Worm (Caenorhabditis elegans): Measurements from ENCODE around the gene ptr-18.

ptr-18 gene

DNA sequence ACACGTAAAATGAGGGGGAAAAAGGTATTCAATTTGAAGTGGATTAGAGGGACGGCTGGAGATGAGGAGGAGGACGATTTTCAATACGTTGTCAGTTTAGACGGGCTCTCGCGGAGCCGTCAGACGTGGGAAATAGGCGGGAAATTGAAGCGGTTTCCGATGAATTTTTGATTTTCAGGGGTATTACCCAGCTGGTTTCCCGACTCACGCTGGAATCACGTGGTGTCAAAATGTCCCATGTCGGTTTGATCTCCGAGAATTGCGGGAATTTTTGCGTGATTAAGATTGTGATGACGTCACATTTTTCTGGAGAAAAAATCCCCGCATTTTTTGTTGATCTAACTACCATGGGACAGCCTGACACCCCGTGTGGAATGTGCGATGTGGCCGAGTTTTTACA is 47.3 kb downstream of the ptr-18 start:
- TF ChIP-seq hmg-4 (GFP tag; optimal IDR thresholded peaks at IDR 0.05) (peak; percentile 7), tra-4 (tag; optimal IDR thresholded peaks at IDR 0.05) (no peak)

DNA sequence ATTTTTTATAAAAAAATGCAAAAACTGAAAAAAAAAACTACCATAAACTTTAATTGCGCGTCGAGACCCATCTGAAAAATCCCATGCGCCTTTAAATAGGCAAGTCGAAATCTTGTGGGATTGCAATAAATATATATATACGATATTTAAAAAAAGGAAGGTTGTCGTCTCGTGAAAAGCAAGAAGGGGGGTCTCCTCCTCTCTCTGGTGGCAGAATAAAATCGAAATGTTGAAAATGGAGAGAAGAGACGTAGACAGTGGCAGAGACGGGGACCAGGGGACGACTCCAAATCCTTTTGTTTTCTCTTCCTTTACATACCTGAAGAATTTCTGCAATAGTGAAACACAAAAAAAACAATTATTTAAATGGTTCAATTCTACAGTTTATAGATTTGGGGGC is 48.6 kb downstream of the ptr-18 start, which contains the start of gene F18A11.5:
Gene F18A11.5, minus strand, starts transcription at position 321 of the 400 bp plus-strand sequence.
- no peak for TF ChIP-seq tbx-37 (GFP tag; conservative IDR thresholded peaks at IDR 0.05)
- TF ChIP-seq sea-1 (GFP tag; conservative IDR thresholded peaks at IDR 0.05), result no peak
- no peak for TF ChIP-seq scrt-1 (GFP tag; IDR thresholded peaks at IDR 0.05)
- TF ChIP-seq ceh-36 (tag; optimal IDR thresholded peaks at IDR 0.05), result no peak
- no peak for TF ChIP-seq pes-1 (GFP tag; IDR thresholded peaks at IDR 0.05)
- TF ChIP-seq ama-1 (optimal IDR thresholded peaks at IDR 0.05), result no peak
- TF ChIP-seq hnd-1 (tag; optimal IDR thresholded peaks at IDR 0.05), result no peak
- TF ChIP-seq F13C5.2 (tag; optimal IDR thresholded peaks at IDR 0.05), result no peak

DNA sequence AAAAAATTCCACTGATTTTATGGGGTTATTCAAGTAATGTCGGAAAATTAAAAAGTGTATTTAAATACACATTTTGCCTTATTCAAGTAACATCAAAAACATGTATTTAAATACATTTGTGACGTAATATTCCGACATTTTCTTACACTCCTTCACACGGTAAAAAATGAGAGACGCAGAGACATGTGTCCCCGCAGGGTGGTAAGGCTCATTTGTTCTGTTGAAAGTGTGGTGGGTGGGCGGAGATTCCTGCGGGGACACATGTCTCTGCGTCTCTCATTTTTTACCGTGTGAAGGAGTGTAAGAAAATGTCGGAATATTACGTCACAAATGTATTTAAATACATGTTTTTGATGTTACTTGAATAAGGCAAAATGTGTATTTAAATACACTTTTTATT is 51.0 kb downstream of the ptr-18 start:
- 0 out of 2 replicates have a peak, but pooled peaks have one; percentile 39 for TF ChIP-seq scrt-1 (GFP tag; IDR thresholded peaks at IDR 0.05)
- peak; percentile 71 for TF ChIP-seq pes-1 (GFP tag; IDR thresholded peaks at IDR 0.05)
- TF ChIP-seq tbx-37 (GFP tag; conservative IDR thresholded peaks at IDR 0.05), result 0 out of 2 replicates have a peak, but pooled peaks have one; percentile 11
- TF ChIP-seq sea-1 (GFP tag; conservative IDR thresholded peaks at IDR 0.05), result peak; percentile 70; the same call in 1 of the 2 replicates
- 0 out of 2 replicates have a peak, but pooled peaks have one; percentile 42 for TF ChIP-seq tbx-11 (GFP tag; IDR thresholded peaks at IDR 0.05)
- peak; percentile 81 for TF ChIP-seq flt-1 (GFP tag; IDR thresholded peaks at IDR 0.05)

DNA sequence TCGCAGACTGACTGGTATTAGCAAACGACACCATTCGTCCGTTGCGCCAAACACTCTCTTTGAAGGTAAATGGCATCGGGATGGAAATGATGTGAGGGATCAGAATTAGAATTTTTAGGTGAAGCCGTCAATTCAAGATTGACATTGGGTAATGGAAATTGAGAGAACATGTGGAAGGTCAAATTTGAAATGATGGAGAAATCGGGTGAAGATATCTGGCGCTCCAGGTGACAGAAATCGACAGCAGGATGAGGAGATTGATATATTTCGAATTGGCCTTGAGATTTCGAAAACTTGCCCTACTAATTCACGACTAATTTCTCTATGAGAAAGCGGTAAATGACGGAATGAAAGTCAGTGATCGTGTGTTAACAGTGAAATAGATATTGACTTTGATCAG is 57.2 kb downstream of the ptr-18 start:
- no peak for TF ChIP-seq ets-7 (tag; optimal IDR thresholded peaks at IDR 0.05)
- no peak for TF ChIP-seq hmbx-1 (tag; optimal IDR thresholded peaks at IDR 0.05)
- no peak for TF ChIP-seq hnd-1 (tag; optimal IDR thresholded peaks at IDR 0.05)
- TF ChIP-seq tbx-11 (GFP tag; IDR thresholded peaks at IDR 0.05), result no peak
- no peak for TF ChIP-seq pes-1 (GFP tag; IDR thresholded peaks at IDR 0.05)
- peak; percentile 21 for TF ChIP-seq ama-1 (optimal IDR thresholded peaks at IDR 0.05)

DNA sequence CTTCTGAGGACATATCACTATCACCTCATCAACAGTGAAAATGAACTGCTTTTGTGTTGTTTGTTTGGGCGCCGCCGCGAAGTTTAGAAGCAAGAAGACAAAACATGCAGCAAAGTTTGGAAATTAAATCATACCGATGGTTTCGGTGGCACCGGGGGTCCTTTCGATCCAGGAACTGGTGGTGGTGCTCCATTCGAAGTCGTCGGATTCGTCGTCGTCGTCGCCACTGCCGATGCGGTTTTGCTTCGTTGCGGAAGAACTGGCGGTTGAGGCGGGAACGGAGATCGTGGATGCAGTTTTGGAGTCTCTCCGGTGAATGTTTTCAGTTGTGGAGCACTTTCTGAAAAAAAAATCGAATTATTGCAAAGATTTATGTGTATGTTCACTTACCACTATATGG is 58.2 kb downstream of the ptr-18 start:
- TF ChIP-seq tbx-11 (GFP tag; IDR thresholded peaks at IDR 0.05) (no peak), ceh-36 (tag; optimal IDR thresholded peaks at IDR 0.05) (no peak), aly-1 (tag; optimal IDR thresholded peaks at IDR 0.05) (no peak), scrt-1 (GFP tag; IDR thresholded peaks at IDR 0.05) (no peak), tbx-37 (GFP tag; conservative IDR thresholded peaks at IDR 0.05) (no peak), hmg-4 (GFP tag; optimal IDR thresholded peaks at IDR 0.05) (no peak), ets-7 (tag; optimal IDR thresholded peaks at IDR 0.05) (no peak), ama-1 (optimal IDR thresholded peaks at IDR 0.05) (no peak), pes-1 (GFP tag; IDR thresholded peaks at IDR 0.05) (no peak), flt-1 (GFP tag; IDR thresholded peaks at IDR 0.05) (no peak), ceh-13 (GFP tag; optimal IDR thresholded peaks at IDR 0.05) (no peak), F13C5.2 (tag; optimal IDR thresholded peaks at IDR 0.05) (no peak), hnd-1 (tag; optimal IDR thresholded peaks at IDR 0.05) (no peak), tra-4 (tag; optimal IDR thresholded peaks at IDR 0.05) (no peak)

DNA sequence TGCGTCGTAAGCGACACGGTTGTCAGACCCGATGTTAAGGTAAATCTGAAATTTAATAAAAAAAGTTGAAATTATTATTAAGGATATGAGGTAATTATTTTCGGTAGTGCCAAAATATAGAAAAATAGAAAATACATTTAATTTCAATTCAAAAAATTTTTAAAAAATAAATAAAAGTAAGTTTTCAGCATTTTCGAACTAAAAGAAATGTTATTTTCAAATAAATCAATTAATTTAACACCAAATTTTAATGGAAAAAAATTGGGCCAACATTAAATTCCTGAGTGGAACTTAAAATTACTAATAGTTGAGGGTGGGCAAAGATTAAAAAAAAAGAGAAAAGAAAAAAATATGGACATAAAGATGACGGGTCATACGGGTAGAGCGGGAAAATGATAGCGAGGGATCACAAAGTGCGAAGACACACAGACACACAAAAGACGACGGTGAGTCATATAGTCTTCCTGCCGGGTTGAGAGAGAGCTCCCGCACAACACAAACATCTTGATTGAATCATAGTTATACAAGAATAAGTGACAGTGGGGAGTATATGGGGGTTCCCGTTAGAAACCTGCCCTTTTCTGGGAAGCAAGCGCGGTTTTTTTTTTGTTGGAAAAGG is 60.6 kb downstream of the ptr-18 start, which contains the start of gene max-2:
Gene max-2, minus strand, starts transcription at position 51 of the 619 bp plus-strand sequence.
- TF ChIP-seq pes-1 (GFP tag; IDR thresholded peaks at IDR 0.05) (no peak), ama-1 (optimal IDR thresholded peaks at IDR 0.05) (no peak), hnd-1 (tag; optimal IDR thresholded peaks at IDR 0.05) (no peak), aly-1 (tag; optimal IDR thresholded peaks at IDR 0.05) (no peak), scrt-1 (GFP tag; IDR thresholded peaks at IDR 0.05) (no peak), hmg-4 (GFP tag; optimal IDR thresholded peaks at IDR 0.05) (peak; percentile 5), sea-1 (GFP tag; conservative IDR thresholded peaks at IDR 0.05) (no peak), ets-7 (tag; optimal IDR thresholded peaks at IDR 0.05) (no peak), B0310.2 (tag; optimal IDR thresholded peaks at IDR 0.05) (no peak)

Measured in whole organism, early embryonic.